Fruit fly (Drosophila melanogaster): ENCODE data around the gene SelT.

- TF ChIP-seq CG16779 (tag; optimal IDR thresholded peaks at IDR 0.05), result no peak
- TF ChIP-seq vri (GFP tag; optimal IDR thresholded peaks at IDR 0.05), result no peak
- TF ChIP-seq fd59A (GFP tag; optimal IDR thresholded peaks at IDR 0.05), result no peak
- no peak for TF ChIP-seq CG10631 (GFP tag; optimal IDR thresholded peaks at IDR 0.05)
- no peak for TF ChIP-seq net (GFP tag; optimal IDR thresholded peaks at IDR 0.05)
Observed at dm6 chr2L:5022602-5023001, 11.9 kb downstream of the SelT start.

Data from whole organism, prepupa.